Worm (Caenorhabditis elegans): Measurements from ENCODE around the gene srg-42.

ce11 chrV:11140326-11140725 is 17.5 kb downstream of the srg-42 start:
- TF ChIP-seq ztf-28 (GFP tag; IDR thresholded peaks at IDR 0.05) (no peak), chd-7 (tag; optimal IDR thresholded peaks at IDR 0.05) (no peak), Y67H2A.10 (GFP tag; conservative IDR thresholded peaks at IDR 0.05) (no peak), let-526 (GFP tag; IDR thresholded peaks at IDR 0.05) (no peak), unc-62 (GFP tag; optimal IDR thresholded peaks at IDR 0.05) (no peak), mxl-1 (tag; optimal IDR thresholded peaks at IDR 0.05) (no peak), ets-4 (GFP tag; optimal IDR thresholded peaks at IDR 0.05) (no peak), sea-2 (GFP tag; IDR thresholded peaks at IDR 0.05) (no peak), snpc-1.1 (tag; optimal IDR thresholded peaks at IDR 0.05; ENCODE audit: insufficient read depth) (no peak), snpc-3.4 (tag; optimal IDR thresholded peaks at IDR 0.05) (no peak), ama-1 (optimal IDR thresholded peaks at IDR 0.05) (no peak), ama-1 (GFP tag; optimal IDR thresholded peaks at IDR 0.05) (no peak), attf-6 (GFP tag; IDR thresholded peaks at IDR 0.05) (no peak)

Data from whole organism, young adult.